Worm (Caenorhabditis elegans) whole organism, mixed stage, embryonic: ENCODE data around the gene cpsf-2.

Experiments
- blmp-1 ChIP-seq: fragments of 150-350 bp; optimal IDR thresholded peaks from 2 replicates; lab custom pipeline; 2014; ENCODE audit warnings: missing biosample characterization, missing genetic modification characterization
- ceh-39 ChIP-seq: fragments of 150-350 bp; optimal IDR thresholded peaks from 2 replicates; lab custom pipeline; 2014; ENCODE audit warnings: missing biosample characterization, missing genetic modification characterization
- ceh-83 ChIP-seq: fragments of 200-800 bp; sonication (Bioruptor generic); optimal IDR thresholded peaks from 2 replicates; lab custom pipeline; 2018; ENCODE audit warnings: mild to moderate bottlenecking, missing genetic modification characterization, missing compliant biosample characterization
- ces-1 ChIP-seq: fragments of 150-350 bp; optimal IDR thresholded peaks from 2 replicates; lab custom pipeline; 2014; ENCODE audit warnings: missing biosample characterization, missing genetic modification reagents, missing genetic modification characterization
- cnd-1 ChIP-seq: fragments of 200-800 bp; sonication (Bioruptor generic); optimal IDR thresholded peaks from 2 replicates; lab custom pipeline; 2018; ENCODE audit warnings: mild to moderate bottlenecking, missing genetic modification characterization, missing compliant biosample characterization
- flh-1 ChIP-seq: fragments of 200-800 bp; sonication (Bioruptor generic); optimal IDR thresholded peaks from 2 replicates; lab custom pipeline; 2018; ENCODE audit warnings: mild to moderate bottlenecking, missing genetic modification characterization, moderate library complexity, missing compliant biosample characterization
- ham-2 ChIP-seq: fragments of 200-800 bp; sonication (Bioruptor generic); optimal IDR thresholded peaks from 2 replicates; lab custom pipeline; 2018; ENCODE audit warnings: mild to moderate bottlenecking, missing genetic modification characterization, missing compliant biosample characterization
- lin-32 ChIP-seq: fragments of 200-800 bp; sonication (Bioruptor generic); optimal IDR thresholded peaks from 2 replicates; lab custom pipeline; 2018; ENCODE audit warnings: mild to moderate bottlenecking, missing genetic modification characterization, missing compliant biosample characterization
- mab-5 ChIP-seq: fragments of 150-350 bp; optimal IDR thresholded peaks from 2 replicates; lab custom pipeline; 2014; ENCODE audit warnings: missing biosample characterization, missing genetic modification characterization
- mep-1 ChIP-seq: fragments of 150-350 bp; optimal IDR thresholded peaks from 2 replicates; lab custom pipeline; 2017; ENCODE audit warnings: missing biosample characterization, missing genetic modification reagents, missing genetic modification characterization, inconsistent platforms
- nhr-28 ChIP-seq: fragments of 150-350 bp; optimal IDR thresholded peaks from 2 replicates; lab custom pipeline; 2014; ENCODE audit warnings: missing biosample characterization, missing genetic modification characterization
- pha-4 ChIP-seq: fragments of 150-350 bp; optimal IDR thresholded peaks from 2 replicates; lab custom pipeline; 2018; ENCODE audit warnings: missing biosample characterization, missing genetic modification reagents, missing genetic modification characterization
- unc-120 ChIP-seq: sonication (generic microtip); optimal IDR thresholded peaks from 2 replicates; lab custom pipeline; 2017; ENCODE audit warnings: missing genetic modification characterization, missing compliant biosample characterization; ENCODE audit not compliant: poor library complexity, severe bottlenecking

Gene cpsf-2

DNA sequence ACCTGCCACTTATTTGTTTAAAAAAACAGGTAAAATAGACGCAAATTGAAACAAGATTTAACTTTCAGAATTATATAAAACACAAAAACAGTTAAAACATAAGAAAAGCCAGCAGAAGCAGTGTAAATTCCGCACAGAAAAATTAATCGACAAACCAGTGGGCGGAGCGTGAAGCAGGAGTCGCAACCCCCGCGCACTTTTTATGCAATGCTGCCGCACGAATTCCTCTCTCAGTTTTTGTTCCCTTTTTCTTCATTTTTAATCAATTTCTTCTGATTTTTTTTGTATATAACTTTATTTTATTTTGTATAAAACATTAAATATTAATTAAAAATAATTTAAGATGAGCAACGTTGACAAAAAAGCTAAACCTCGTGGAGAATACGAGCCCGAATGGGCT lies 51.9 kb downstream of the cpsf-2 start, which contains the start of the genes gei-6 and krr-1 (continued):
- TF ChIP-seq ces-1 (GFP tag; lab: Kevin White, UChicago) (peak; percentile 19), ceh-83 (peak; percentile 70), blmp-1 (peak; percentile 81), ceh-39 (no peak), unc-120 (peak; percentile 70), cnd-1 (tag; lab: Kevin White, UChicago) (peak; percentile 80), pha-4 (tag; lab: Kevin White, UChicago) (peak; percentile 4), ham-2 (GFP tag; lab: Kevin White, UChicago) (peak; percentile 79)

ce11 chrV:7231524-7231923 lies 52.6 kb downstream of the cpsf-2 start:
- TF ChIP-seq lin-32 (GFP tag; lab: Kevin White, UChicago) (no peak), ceh-39 (no peak), mep-1 (tag; lab: Kevin White, UChicago) (no peak), mab-5 (tag; lab: Kevin White, UChicago) (no peak), pha-4 (tag; lab: Kevin White, UChicago) (no peak), nhr-28 (tag; lab: Kevin White, UChicago) (no peak), unc-120 (no peak), flh-1 (GFP tag; lab: Kevin White, UChicago) (no peak)
